Fruit fly (Drosophila melanogaster): ENCODE results near the gene Gabat.
A peak's percentile ranks its signal among the peaks of the same experiment; 100 is the strongest.

The Gabat gene

DNA sequence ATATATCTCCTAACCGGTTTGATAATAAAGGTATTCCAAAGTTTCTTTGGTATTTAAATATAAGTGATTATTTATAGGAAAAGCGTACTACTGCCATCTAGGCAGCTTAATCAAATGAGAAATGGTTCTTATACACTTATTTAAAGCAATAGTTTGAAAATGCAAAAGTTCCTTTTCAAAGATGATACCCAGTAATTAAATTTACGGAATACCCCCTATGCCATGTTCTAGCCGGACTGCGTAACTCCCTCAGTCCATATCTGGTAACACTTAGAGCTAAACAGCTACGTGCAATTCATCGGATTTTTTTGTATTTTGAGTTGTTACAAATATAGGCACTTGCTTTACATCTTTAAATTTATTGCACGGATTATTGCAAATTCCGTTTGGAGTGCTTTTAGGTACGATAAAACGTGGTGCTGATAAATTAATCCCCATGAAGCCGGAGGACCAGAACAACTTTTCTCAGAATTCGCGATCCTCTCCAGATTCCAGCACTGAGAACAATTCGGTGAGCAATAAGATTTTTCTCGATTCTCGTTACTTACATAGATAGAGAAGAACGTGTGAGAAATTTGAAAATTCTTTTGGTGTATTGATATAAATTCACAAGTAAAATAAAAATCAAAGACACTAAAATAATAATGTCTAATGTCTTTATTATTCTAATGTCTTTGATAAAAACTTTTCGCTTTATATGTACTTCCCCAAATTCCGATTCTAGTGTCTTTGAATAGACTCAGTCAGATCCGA is 2.2 kb upstream of the Gabat start, which contains the start of gene CG7668 (continued):
- TF ChIP-seq crp (GFP tag; optimal IDR thresholded peaks at IDR 0.05) (peak; percentile 5 to 51), emc (GFP tag; optimal IDR thresholded peaks at IDR 0.05) (peak; percentile 68), CG4328 (GFP tag; optimal IDR thresholded peaks at IDR 0.05) (peak; percentile 87), nmo (GFP tag; optimal IDR thresholded peaks at IDR 0.05) (peak; percentile 90), caup (GFP tag; optimal IDR thresholded peaks at IDR 0.05; ENCODE audit: severe bottlenecking) (peak; percentile 91), fd64A (GFP tag; optimal IDR thresholded peaks at IDR 0.05) (no peak), MBD-R2 (GFP tag; IDR thresholded peaks at IDR 0.05) (peak; percentile 76), ash1 (GFP tag; optimal IDR thresholded peaks at IDR 0.05) (no peak), Tbp (GFP tag; optimal IDR thresholded peaks at IDR 0.05) (no peak), Lhr (GFP tag; optimal IDR thresholded peaks at IDR 0.05) (peak; percentile 82), CG33557 (GFP tag; optimal IDR thresholded peaks at IDR 0.05) (peak; percentile 92), CG4707 (GFP tag; optimal IDR thresholded peaks at IDR 0.05) (peak; percentile 77), bab2 (GFP tag; optimal IDR thresholded peaks at IDR 0.05) (peak; percentile 86), nerfin-2 (GFP tag; IDR thresholded peaks at IDR 0.05; ENCODE audit: partially characterized antibody) (peak; percentile 44; the same call in 1 of the 2 replicates), Rfx (GFP tag; IDR thresholded peaks at IDR 0.05) (no peak; the same call in 1 of the 2 replicates), lbe (GFP tag; optimal IDR thresholded peaks at IDR 0.05) (peak; percentile 88), CG14667 (GFP tag; IDR thresholded peaks at IDR 0.05) (no peak), Hr51 (GFP tag; optimal IDR thresholded peaks at IDR 0.05) (peak; percentile 77 to 92), NC2α (GFP tag; optimal IDR thresholded peaks at IDR 0.05) (peak; percentile 79), CG5180 (GFP tag; optimal IDR thresholded peaks at IDR 0.05) (peak; percentile 78), CG4282 (GFP tag; optimal IDR thresholded peaks at IDR 0.05) (peak; percentile 58), tna (GFP tag; IDR thresholded peaks at IDR 0.05; ENCODE audit: partially characterized antibody) (no peak), zen (tag; optimal IDR thresholded peaks at IDR 0.05) (peak; percentile 91), row (GFP tag; IDR thresholded peaks at IDR 0.05) (peak; percentile 94), HLH3B (GFP tag; IDR thresholded peaks at IDR 0.05) (peak; percentile 89; the same call in 1 of the 2 replicates), YL-1 (GFP tag; optimal IDR thresholded peaks at IDR 0.05) (peak; percentile 86), en (GFP tag; optimal IDR thresholded peaks at IDR 0.05) (peak; percentile 70), CG6813 (GFP tag; optimal IDR thresholded peaks at IDR 0.05) (peak; percentile 75), CG5953 (GFP tag; IDR thresholded peaks at IDR 0.05) (peak; percentile 82), grau (tag; optimal IDR thresholded peaks at IDR 0.05) (peak; percentile 91), pnt (GFP tag; optimal IDR thresholded peaks at IDR 0.05) (peak; percentile 85), BtbVII (GFP tag; optimal IDR thresholded peaks at IDR 0.05) (peak; percentile 87), dimm (GFP tag; IDR thresholded peaks at IDR 0.05) (no peak), lov (optimal IDR thresholded peaks at IDR 0.05) (no peak), lov (GFP tag; IDR thresholded peaks at IDR 0.05) (peak; percentile 87), ranshi (GFP tag; IDR thresholded peaks at IDR 0.05) (peak; percentile 91; the same call in 1 of the 2 replicates), hbn (GFP tag; IDR thresholded peaks at IDR 0.05; ENCODE audit: partially characterized antibody) (no peak), pb (GFP tag; optimal IDR thresholded peaks at IDR 0.05) (peak; percentile 47), sqz (GFP tag; optimal IDR thresholded peaks at IDR 0.05) (peak; percentile 78), cas (GFP tag; IDR thresholded peaks at IDR 0.05) (peak; percentile 86; the same call in 1 of the 2 replicates), Poxn (GFP tag; IDR thresholded peaks at IDR 0.05) (no peak; the same call in 1 of the 2 replicates), Hr39 (optimal IDR thresholded peaks at IDR 0.05) (no peak), Atf3 (GFP tag; optimal IDR thresholded peaks at IDR 0.05) (peak; percentile 79), Dip2 (GFP tag; IDR thresholded peaks at IDR 0.05) (no peak), CG18619 (GFP tag; optimal IDR thresholded peaks at IDR 0.05) (peak; percentile 81), Eip74EF (GFP tag; optimal IDR thresholded peaks at IDR 0.05) (peak in 1 of 2 experiments; percentile 87), CG1792 (GFP tag; optimal IDR thresholded peaks at IDR 0.05) (peak; percentile 78), bbx (GFP tag; IDR thresholded peaks at IDR 0.05; ENCODE audit: partially characterized antibody) (no peak)
